Fruit fly (Drosophila melanogaster): ENCODE measurements around the gene fz2.

fz2 gene

dm6 chr3L:19092125-19093058 is 142.8 kb downstream of the fz2 start, which contains the start of gene MESR6 (continued):
- TF ChIP-seq her (GFP tag; optimal IDR thresholded peaks at IDR 0.05) (no peak), repo (GFP tag; optimal IDR thresholded peaks at IDR 0.05) (no peak), CG2202 (tag; optimal IDR thresholded peaks at IDR 0.05) (no peak), Camta (GFP tag; optimal IDR thresholded peaks at IDR 0.05) (peak; percentile 7), fru (optimal IDR thresholded peaks at IDR 0.05) (no peak), CG12104 (GFP tag; optimal IDR thresholded peaks at IDR 0.05) (no peak), CG33557 (GFP tag; optimal IDR thresholded peaks at IDR 0.05) (no peak), CG34224 (GFP tag; IDR thresholded peaks at IDR 0.05; ENCODE audit: partially characterized antibody) (peak; percentile 92), org-1 (GFP tag; optimal IDR thresholded peaks at IDR 0.05) (no peak), br (optimal IDR thresholded peaks at IDR 0.05) (no peak), pros (GFP tag; optimal IDR thresholded peaks at IDR 0.05) (no peak), maf-S (GFP tag; optimal IDR thresholded peaks at IDR 0.05) (no peak), Abd-B (GFP tag; optimal IDR thresholded peaks at IDR 0.05) (no peak), eyg (GFP tag; optimal IDR thresholded peaks at IDR 0.05) (no peak), Hand (GFP tag; optimal IDR thresholded peaks at IDR 0.05) (peak; percentile 35), sd (tag; optimal IDR thresholded peaks at IDR 0.05) (no peak), tap (tag; optimal IDR thresholded peaks at IDR 0.05) (no peak), Bgb (GFP tag; IDR thresholded peaks at IDR 0.05; ENCODE audit: partially characterized antibody) (peak; percentile 85), CG14710 (tag; optimal IDR thresholded peaks at IDR 0.05) (peak; percentile 69), Gsc (GFP tag; IDR thresholded peaks at IDR 0.05) (no peak), hb (GFP tag; IDR thresholded peaks at IDR 0.05; ENCODE audit: partially characterized antibody) (peak; percentile 47), Dad (GFP tag; optimal IDR thresholded peaks at IDR 0.05) (no peak), CG9932 (GFP tag; IDR thresholded peaks at IDR 0.05) (peak; percentile 3; the same call in 1 of the 2 replicates), eve (GFP tag; optimal IDR thresholded peaks at IDR 0.05) (no peak), knrl (GFP tag; IDR thresholded peaks at IDR 0.05; ENCODE audit: partially characterized antibody) (peak; percentile 81), CG9215 (GFP tag; IDR thresholded peaks at IDR 0.05) (no peak), amos (GFP tag; IDR thresholded peaks at IDR 0.05; ENCODE audit: partially characterized antibody) (peak; percentile 90), CG12744 (GFP tag; optimal IDR thresholded peaks at IDR 0.05) (no peak), bcd (GFP tag; optimal IDR thresholded peaks at IDR 0.05) (no peak), CG9797 (GFP tag; optimal IDR thresholded peaks at IDR 0.05) (peak; percentile 93), unc-4 (GFP tag; IDR thresholded peaks at IDR 0.05; ENCODE audit: partially characterized antibody) (peak; percentile 85), nerfin-2 (GFP tag; IDR thresholded peaks at IDR 0.05; ENCODE audit: partially characterized antibody) (no peak), CG4328 (GFP tag; optimal IDR thresholded peaks at IDR 0.05) (no peak), CG30020 (tag; optimal IDR thresholded peaks at IDR 0.05) (peak; percentile 41), CG31441 (GFP tag; IDR thresholded peaks at IDR 0.05) (peak; percentile 28; the same call in 1 of the 2 replicates), Xrp1 (GFP tag; IDR thresholded peaks at IDR 0.05) (peak; percentile 36; the same call in 1 of the 2 replicates), crp (GFP tag; optimal IDR thresholded peaks at IDR 0.05) (peak; percentile 81 to 98), CG11398 (GFP tag; optimal IDR thresholded peaks at IDR 0.05) (no peak), CG15696 (tag; optimal IDR thresholded peaks at IDR 0.05) (no peak), Hsf (GFP tag; optimal IDR thresholded peaks at IDR 0.05) (no peak), sima (GFP tag; optimal IDR thresholded peaks at IDR 0.05) (no peak), shn (GFP tag; optimal IDR thresholded peaks at IDR 0.05) (no peak), gfzf (GFP tag; optimal IDR thresholded peaks at IDR 0.05) (peak; percentile 94), Hey (tag; optimal IDR thresholded peaks at IDR 0.05) (no peak), HmgD (GFP tag; optimal IDR thresholded peaks at IDR 0.05) (peak; percentile 9), zen2 (GFP tag; IDR thresholded peaks at IDR 0.05; ENCODE audit: partially characterized antibody) (no peak; the same call in 2 of the 3 replicates), zfh2 (GFP tag; optimal IDR thresholded peaks at IDR 0.05) (no peak), CG18476 (GFP tag; optimal IDR thresholded peaks at IDR 0.05) (no peak), jigr1 (GFP tag; IDR thresholded peaks at IDR 0.05) (no peak)
